Fruit fly (Drosophila melanogaster) whole organism, embryonic: Measurements from ENCODE around the gene CG14440.

Experiments used
- CG17829 ChIP-seq: fragments of 200-800 bp; optimal IDR thresholded peaks from 2 replicates; lab custom pipeline; 2019; ENCODE audit warnings: missing biosample characterization, mild to moderate bottlenecking, missing genetic modification characterization, moderate library complexity
- CG43689 ChIP-seq: fragments of 200-800 bp; sonication (Bioruptor generic); IDR thresholded peaks from 2 replicates; pipeline ENCODE4 v1.3.6; 2022; ENCODE audit warnings: missing biosample characterization, missing genetic modification characterization
- Dref ChIP-seq: fragments of 200-800 bp; sonication (Bioruptor generic); IDR thresholded peaks from 2 replicates; pipeline ENCODE4 v1.3.6; 2022; ENCODE audit warnings: missing biosample characterization, missing genetic modification characterization
- Sin3A ChIP-seq: fragments of >200 bp; optimal IDR thresholded peaks from 2 replicates; lab custom pipeline; 2018
- fu2 ChIP-seq: fragments of 200-800 bp; sonication (Bioruptor generic); optimal IDR thresholded peaks from 2 replicates; lab custom pipeline; 2016; ENCODE audit warnings: missing biosample characterization, missing genetic modification characterization
- zf30C ChIP-seq: fragments of 200-800 bp; sonication (Bioruptor generic); optimal IDR thresholded peaks from 3 replicates; lab custom pipeline; 2018; ENCODE audit warnings: missing biosample characterization, mild to moderate bottlenecking, missing genetic modification characterization

DNA sequence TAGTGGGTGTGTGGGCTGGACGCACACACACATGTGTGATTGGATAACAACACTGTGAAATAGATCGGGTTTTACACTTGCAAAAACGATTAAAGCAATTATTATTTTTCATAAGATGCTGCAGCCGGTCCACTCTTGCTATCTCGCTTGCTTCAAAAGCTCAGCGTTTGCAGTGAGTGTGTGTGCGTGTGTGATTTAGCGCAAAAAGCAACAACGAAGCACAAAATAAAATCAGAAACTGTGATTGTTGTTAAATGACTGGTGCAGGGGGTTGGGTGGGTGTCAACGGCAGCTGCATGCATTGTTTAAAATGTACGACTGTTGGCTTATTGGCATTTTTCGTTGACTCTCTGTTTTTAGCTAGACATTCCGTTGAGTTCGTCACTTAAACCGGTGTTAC lies 36.5 kb downstream of the CG14440 start:
- TF ChIP-seq CG17829 (tag; lab: Kevin White, UChicago) = no peak
- TF ChIP-seq Dref (GFP tag; lab: Robert Waterston, UW) = no peak
- no peak for TF ChIP-seq fu2 (GFP tag; lab: Kevin White, UChicago)
- no peak for TF ChIP-seq CG43689 (GFP tag; lab: Robert Waterston, UW)
- TF ChIP-seq zf30C = no peak
- TF ChIP-seq Sin3A (lab: Kevin White, UChicago) = no peak
